Fruit fly (Drosophila melanogaster) whole organism, embryonic: ENCODE data around the gene CG12438.

ENCODE experiments used
- Antp ChIP-seq: fragments of 200-800 bp; sonication (Bioruptor generic); optimal IDR thresholded peaks from 3 replicates; lab custom pipeline; 2016; ENCODE audit warnings: missing biosample characterization, missing genetic modification characterization
- Bdp1 ChIP-seq: fragments of 200-800 bp; sonication (Bioruptor generic); optimal IDR thresholded peaks from 3 replicates; lab custom pipeline; 2016; ENCODE audit warnings: missing biosample characterization, missing genetic modification characterization
- CG10431 ChIP-seq: fragments of 200-800 bp; sonication (Bioruptor generic); optimal IDR thresholded peaks from 3 replicates; lab custom pipeline; 2018; ENCODE audit warnings: missing biosample characterization, mild to moderate bottlenecking, missing genetic modification characterization
- CG11504 ChIP-seq: fragments of 200-800 bp; sonication (Bioruptor generic); optimal IDR thresholded peaks from 3 replicates; lab custom pipeline; 2019; ENCODE audit warnings: missing biosample characterization, mild to moderate bottlenecking, missing genetic modification characterization, moderate library complexity
- CG12219 ChIP-seq: fragments of 200-800 bp; sonication (Bioruptor generic); optimal IDR thresholded peaks from 3 replicates; lab custom pipeline; 2018; ENCODE audit warnings: missing biosample characterization, mild to moderate bottlenecking, missing genetic modification characterization
- CG18476 ChIP-seq: fragments of 200-800 bp; sonication (Bioruptor generic); optimal IDR thresholded peaks from 2 replicates; lab custom pipeline; 2016; ENCODE audit warnings: missing biosample characterization, mild to moderate bottlenecking, missing genetic modification characterization
- CG2202 ChIP-seq: fragments of 200-800 bp; sonication (Bioruptor generic); optimal IDR thresholded peaks from 2 replicates; lab custom pipeline; 2018; ENCODE audit warnings: missing biosample characterization, mild to moderate bottlenecking, missing genetic modification characterization
- CG3065 ChIP-seq: fragments of 200-800 bp; sonication (Bioruptor generic); optimal IDR thresholded peaks from 2 replicates; lab custom pipeline; 2016; ENCODE audit warnings: missing biosample characterization, missing genetic modification characterization
- CG31365 ChIP-seq: fragments of 200-800 bp; sonication (Bioruptor generic); optimal IDR thresholded peaks from 2 replicates; lab custom pipeline; 2018; ENCODE audit warnings: missing biosample characterization, mild to moderate bottlenecking, missing genetic modification characterization
- CG32767 ChIP-seq: fragments of 200-800 bp; sonication (Bioruptor generic); IDR thresholded peaks from 2 replicates; pipeline ENCODE4 v1.3.6; 2022; ENCODE audit warnings: missing biosample characterization, missing genetic modification characterization
- CG34376 ChIP-seq: fragments of 200-800 bp; sonication (Bioruptor generic); optimal IDR thresholded peaks from 2 replicates; lab custom pipeline; 2018; ENCODE audit warnings: missing biosample characterization, mild to moderate bottlenecking, missing genetic modification characterization
- CG3847 ChIP-seq: fragments of 200-800 bp; sonication (Bioruptor generic); IDR thresholded peaks from 2 replicates; pipeline ENCODE4 v1.3.6; 2022; ENCODE audit warnings: missing biosample characterization, missing genetic modification characterization
- CG6791 ChIP-seq: fragments of 200-800 bp; sonication (Bioruptor generic); IDR thresholded peaks from 3 replicates; pipeline ENCODE4 v1.3.6; 2022; ENCODE audit warnings: missing biosample characterization, missing genetic modification characterization; ENCODE audit not compliant: partially characterized antibody
- CG7271 ChIP-seq: fragments of 200-800 bp; sonication (Bioruptor generic); optimal IDR thresholded peaks from 2 replicates; lab custom pipeline; 2018; ENCODE audit warnings: missing biosample characterization, mild to moderate bottlenecking, missing genetic modification characterization, moderate library complexity
- CG8388 ChIP-seq: fragments of 200-800 bp; sonication (Bioruptor generic); optimal IDR thresholded peaks from 2 replicates; lab custom pipeline; 2019; ENCODE audit warnings: missing biosample characterization, mild to moderate bottlenecking, missing genetic modification characterization, moderate library complexity
- CG8478 ChIP-seq: fragments of >200 bp; optimal IDR thresholded peaks from 2 replicates; lab custom pipeline; 2018
- D19B ChIP-seq: fragments of 200-800 bp; sonication (Bioruptor generic); optimal IDR thresholded peaks from 2 replicates; lab custom pipeline; 2017; ENCODE audit warnings: missing biosample characterization, mild to moderate bottlenecking, missing genetic modification characterization
- Dip3 ChIP-seq: fragments of 200-800 bp; sonication (Bioruptor generic); optimal IDR thresholded peaks from 3 replicates; lab custom pipeline; 2016; ENCODE audit warnings: missing biosample characterization, missing genetic modification characterization
- ERR ChIP-seq: fragments of 200-800 bp; sonication (Bioruptor generic); optimal IDR thresholded peaks from 2 replicates; lab custom pipeline; 2016; ENCODE audit warnings: missing biosample characterization, missing genetic modification characterization
- GATAe ChIP-seq: fragments of 200-800 bp; sonication (Bioruptor generic); conservative IDR thresholded peaks from 2 replicates; pipeline ENCODE4 v1.3.6; 2022; ENCODE audit warnings: missing biosample characterization, missing genetic modification characterization
- Gug ChIP-seq: fragments of 200-800 bp; sonication (Bioruptor generic); IDR thresholded peaks from 4 replicates; pipeline ENCODE4 v1.3.6; 2022; ENCODE audit warnings: missing biosample characterization, missing genetic modification characterization
- HLH3B ChIP-seq: fragments of 200-800 bp; sonication (Bioruptor generic); IDR thresholded peaks from 2 replicates; pipeline ENCODE4 v1.3.6; 2022; ENCODE audit warnings: missing biosample characterization, missing genetic modification characterization
- HLHmδ ChIP-seq: fragments of 200-800 bp; sonication (Bioruptor generic); optimal IDR thresholded peaks from 2 replicates; lab custom pipeline; 2018; ENCODE audit warnings: missing biosample characterization, mild to moderate bottlenecking, missing genetic modification characterization, moderate library complexity
- Hey ChIP-seq: fragments of 200-800 bp; sonication (Bioruptor generic); optimal IDR thresholded peaks from 3 replicates; lab custom pipeline; 2018; ENCODE audit warnings: missing biosample characterization, mild to moderate bottlenecking, missing genetic modification characterization
- HmgZ ChIP-seq: fragments of 200-800 bp; sonication (Bioruptor generic); optimal IDR thresholded peaks from 2 replicates; lab custom pipeline; 2018; ENCODE audit warnings: missing biosample characterization, mild to moderate bottlenecking, missing genetic modification characterization
- Hr51 ChIP-seq, 2 experiments: fragments of 200-800 bp; sonication (Bioruptor generic); optimal IDR thresholded peaks; 2 replicates in 1 of 2; 3 replicates in 1 of 2; lab custom pipeline; 2016 to 2018; ENCODE audit warnings: missing biosample characterization in 2 of 2, missing genetic modification characterization in 2 of 2, mild to moderate bottlenecking in 1 of 2, moderate library complexity in 1 of 2
- Kr ChIP-seq: fragments of 200-800 bp; sonication (Bioruptor generic); optimal IDR thresholded peaks from 2 replicates; lab custom pipeline; 2017; ENCODE audit warnings: missing biosample characterization, mild to moderate bottlenecking, missing genetic modification characterization
- Mrtf ChIP-seq: fragments of 200-800 bp; sonication (Bioruptor generic); IDR thresholded peaks from 3 replicates; pipeline ENCODE4 v1.3.6; 2022; ENCODE audit warnings: missing biosample characterization, missing genetic modification characterization
- Trl ChIP-seq, 3 experiments: fragments of >200 bp in 2 of 3; fragments of 200-800 bp in 1 of 3; sonication (Bioruptor generic) in 1 of 3; optimal IDR thresholded peaks; 2 replicates in 1 of 3; 3 replicates in 2 of 3; lab custom pipeline; 2016 to 2017; ENCODE audit warnings: missing biosample characterization in 1 of 3, missing genetic modification characterization in 1 of 3
- bbx ChIP-seq: fragments of 200-800 bp; sonication (Bioruptor generic); IDR thresholded peaks from 2 replicates; pipeline ENCODE4 v1.3.6; 2022; ENCODE audit warnings: missing biosample characterization, missing genetic modification characterization; ENCODE audit not compliant: partially characterized antibody
- chinmo ChIP-seq: fragments of 200-800 bp; sonication (Bioruptor generic); IDR thresholded peaks from 4 replicates; pipeline ENCODE4 v1.3.6; 2022; ENCODE audit warnings: missing biosample characterization, missing genetic modification characterization; ENCODE audit not compliant: partially characterized antibody
- corto ChIP-seq: fragments of 200-800 bp; sonication (Bioruptor generic); optimal IDR thresholded peaks from 2 replicates; lab custom pipeline; 2016; ENCODE audit warnings: missing biosample characterization, mild to moderate bottlenecking, missing genetic modification characterization, moderate library complexity
- croc ChIP-seq: fragments of 200-800 bp; sonication (Bioruptor generic); conservative IDR thresholded peaks from 3 replicates; pipeline ENCODE4 v1.3.6; 2022; ENCODE audit warnings: missing biosample characterization, missing genetic modification characterization
- cwo ChIP-seq: fragments of 200-800 bp; sonication (Bioruptor generic); optimal IDR thresholded peaks from 3 replicates; lab custom pipeline; 2017; ENCODE audit warnings: missing biosample characterization, missing genetic modification characterization, mild to moderate bottlenecking, moderate library complexity, missing genetic modification reagents
- dmrt11E ChIP-seq: fragments of 200-800 bp; sonication (Bioruptor generic); optimal IDR thresholded peaks from 3 replicates; lab custom pipeline; 2018; ENCODE audit warnings: missing biosample characterization, mild to moderate bottlenecking, missing genetic modification characterization, moderate library complexity
- gsb-n ChIP-seq: fragments of 200-800 bp; sonication (Bioruptor generic); optimal IDR thresholded peaks from 3 replicates; lab custom pipeline; 2018; ENCODE audit warnings: missing biosample characterization, mild to moderate bottlenecking, missing genetic modification characterization
- gt ChIP-seq: fragments of 200-800 bp; sonication (Bioruptor generic); IDR thresholded peaks from 2 replicates; pipeline ENCODE4 v1.3.6; 2022; ENCODE audit warnings: missing biosample characterization, missing genetic modification characterization
- h ChIP-seq: fragments of >200 bp; optimal IDR thresholded peaks from 2 replicates; lab custom pipeline; 2017
- hbn ChIP-seq: fragments of 200-800 bp; sonication (Bioruptor generic); IDR thresholded peaks from 2 replicates; pipeline ENCODE4 v1.3.6; 2022; ENCODE audit warnings: missing biosample characterization, missing genetic modification characterization; ENCODE audit not compliant: partially characterized antibody
- hth ChIP-seq: fragments of >200 bp; optimal IDR thresholded peaks from 2 replicates; lab custom pipeline; 2017; ENCODE audit warnings: inconsistent platforms
- pita ChIP-seq: fragments of 200-800 bp; sonication (Bioruptor generic); optimal IDR thresholded peaks from 2 replicates; lab custom pipeline; 2017; ENCODE audit warnings: missing biosample characterization, mild to moderate bottlenecking, missing genetic modification characterization
- sens ChIP-seq: fragments of 200-800 bp; sonication (Bioruptor generic); peaks from one replicate; lab custom pipeline; 2016; ENCODE audit warnings: missing biosample characterization, missing genetic modification characterization
- sim ChIP-seq: fragments of 200-800 bp; sonication (Bioruptor generic); IDR thresholded peaks from 2 replicates; pipeline ENCODE4 v1.3.6; 2022; ENCODE audit warnings: missing biosample characterization, missing genetic modification characterization
- sima ChIP-seq: fragments of 200-800 bp; sonication (Bioruptor generic); optimal IDR thresholded peaks from 2 replicates; lab custom pipeline; 2016; ENCODE audit warnings: missing biosample characterization, missing genetic modification characterization
- sr ChIP-seq: fragments of 200-800 bp; sonication (Bioruptor generic); IDR thresholded peaks from 3 replicates; pipeline ENCODE4 v1.3.6; 2022; ENCODE audit warnings: missing biosample characterization, missing genetic modification characterization
- stwl ChIP-seq: fragments of 200-800 bp; sonication (Bioruptor generic); optimal IDR thresholded peaks from 3 replicates; lab custom pipeline; 2018; ENCODE audit warnings: missing biosample characterization, mild to moderate bottlenecking, missing genetic modification characterization, moderate library complexity
- sug ChIP-seq: fragments of 200-800 bp; optimal IDR thresholded peaks from 2 replicates; lab custom pipeline; 2019; ENCODE audit warnings: missing biosample characterization, mild to moderate bottlenecking, missing genetic modification characterization, moderate library complexity
- twi ChIP-seq: fragments of 200-800 bp; optimal IDR thresholded peaks from 2 replicates; lab custom pipeline; 2019; ENCODE audit warnings: missing biosample characterization, mild to moderate bottlenecking, missing genetic modification characterization, moderate library complexity
- wdn ChIP-seq: fragments of 200-800 bp; sonication (Bioruptor generic); IDR thresholded peaks from 2 replicates; pipeline ENCODE4 v1.3.6; 2022; ENCODE audit warnings: missing biosample characterization, missing genetic modification characterization
- yki ChIP-seq: fragments of >200 bp; optimal IDR thresholded peaks from 3 replicates; lab custom pipeline; 2018
- zfh1 ChIP-seq: fragments of 200-800 bp; sonication (Bioruptor generic); IDR thresholded peaks from 3 replicates; pipeline ENCODE4 v1.3.6; 2022; ENCODE audit warnings: missing biosample characterization, missing genetic modification characterization

CG12438 gene

dm6 chr2L:8739984-8740756 lies 11.9 kb upstream of the CG12438 start, which contains the start of gene raw (continued):
- no peak for TF ChIP-seq Bdp1 (GFP tag; lab: Kevin White, UChicago)
- TF ChIP-seq yki (lab: Kevin White, UChicago) = no peak
- peak; percentile 70 for TF ChIP-seq CG34376 (GFP tag; lab: Kevin White, UChicago)
- no peak for TF ChIP-seq Dip3 (GFP tag; lab: Kevin White, UChicago)
- TF ChIP-seq sim (GFP tag; lab: Robert Waterston, UW) = no peak
- TF ChIP-seq sr (GFP tag; lab: Robert Waterston, UW) = no peak
- TF ChIP-seq GATAe (GFP tag; lab: Robert Waterston, UW) = no peak
- no peak for TF ChIP-seq dmrt11E (tag; lab: Kevin White, UChicago)
- TF ChIP-seq D19B = no peak
- no peak for TF ChIP-seq hbn
- no peak for TF ChIP-seq CG6791 (GFP tag; lab: Robert Waterston, UW)
- peak; percentile 53 for TF ChIP-seq sug (tag; lab: Kevin White, UChicago)
- no peak for TF ChIP-seq h (lab: Kevin White, UChicago)
- no peak for TF ChIP-seq CG18476 (GFP tag; lab: Kevin White, UChicago)
- TF ChIP-seq zfh1 (GFP tag; lab: Robert Waterston, UW) = no peak
- TF ChIP-seq HmgZ (tag; lab: Kevin White, UChicago) = no peak
- no peak for TF ChIP-seq croc
- no peak for TF ChIP-seq HLHmδ (GFP tag; lab: Kevin White, UChicago)
- no peak for TF ChIP-seq Kr (GFP tag; lab: Kevin White, UChicago)
- no peak for TF ChIP-seq ERR (GFP tag; lab: Kevin White, UChicago)
- TF ChIP-seq pita = no peak
- no peak for TF ChIP-seq Mrtf (GFP tag; lab: Robert Waterston, UW)
- no peak for TF ChIP-seq Hr51 (GFP tag; optimal IDR thresholded peaks at IDR 0.05; lab: Kevin White, UChicago)
- TF ChIP-seq cwo = peak; percentile 43
- TF ChIP-seq gt (GFP tag; lab: Robert Waterston, UW) = no peak
- TF ChIP-seq Gug (GFP tag; lab: Robert Waterston, UW) = no peak
- TF ChIP-seq HLH3B (GFP tag; lab: Robert Waterston, UW) = no peak
- TF ChIP-seq sens = peak; percentile 85
- no peak for TF ChIP-seq CG11504
- TF ChIP-seq CG31365 (tag; lab: Kevin White, UChicago) = peak; percentile 20
- peak; percentile 48 for TF ChIP-seq CG10431 (GFP tag; lab: Kevin White, UChicago)
- no peak for TF ChIP-seq sima (GFP tag; lab: Kevin White, UChicago)
- TF ChIP-seq CG32767 = no peak
- peak; percentile 39 for TF ChIP-seq Hey
- peak; percentile 17 for TF ChIP-seq CG12219 (GFP tag; lab: Kevin White, UChicago)
- no peak for TF ChIP-seq CG8388 (GFP tag; lab: Kevin White, UChicago)
- no peak for TF ChIP-seq wdn (GFP tag; lab: Robert Waterston, UW)
- no peak for TF ChIP-seq CG7271 (tag; lab: Kevin White, UChicago)
- TF ChIP-seq CG2202 (tag; lab: Kevin White, UChicago) = no peak
- TF ChIP-seq hth (lab: Kevin White, UChicago) = no peak
- TF ChIP-seq stwl (tag; lab: Kevin White, UChicago) = no peak
- no peak for TF ChIP-seq Antp (GFP tag; lab: Kevin White, UChicago)
- no peak for TF ChIP-seq CG8478 (lab: Kevin White, UChicago)
- no peak for TF ChIP-seq corto (GFP tag; lab: Kevin White, UChicago)
- TF ChIP-seq gsb-n (tag; lab: Kevin White, UChicago) = no peak
- peak; percentile 96 for TF ChIP-seq chinmo (GFP tag; lab: Robert Waterston, UW)
- no peak for TF ChIP-seq twi (tag; lab: Kevin White, UChicago)
- TF ChIP-seq bbx = 0 out of 2 replicates have a peak, but pooled peaks have one; percentile 19
- TF ChIP-seq CG3847 (GFP tag; lab: Robert Waterston, UW) = no peak
- TF ChIP-seq Trl (optimal IDR thresholded peaks at IDR 0.05; lab: Kevin White, UChicago) = peak; percentile 83 to 97
- peak; percentile 5 for TF ChIP-seq Trl (GFP tag; optimal IDR thresholded peaks at IDR 0.05; lab: Kevin White, UChicago)
- no peak for TF ChIP-seq CG3065 (GFP tag; lab: Kevin White, UChicago)
